Fruit fly (Drosophila melanogaster): ENCODE data around the gene CCT6.

The CCT6 gene

dm6 chrX:15745905-15746681 is at the start of gene CCT6, which contains the start of gene CG8944:
Gene CCT6 (plus strand): TSS chrX:15746648.
Gene CG8944 (minus strand): TSS chrX:15746231.
- TF ChIP-seq CG3032 (tag; optimal IDR thresholded peaks at IDR 0.05), result peak; percentile 7
- no peak for TF ChIP-seq CG4318 (GFP tag; optimal IDR thresholded peaks at IDR 0.05)
- no peak for TF ChIP-seq CG1621 (tag; optimal IDR thresholded peaks at IDR 0.05)
- peak; percentile 20 for TF ChIP-seq lz (GFP tag; optimal IDR thresholded peaks at IDR 0.05)
- no peak for TF ChIP-seq dac (GFP tag; optimal IDR thresholded peaks at IDR 0.05)
- TF ChIP-seq Eip78C (GFP tag), result peak; percentile 46
- TF ChIP-seq Ets21C (GFP tag; optimal IDR thresholded peaks at IDR 0.05), result peak; percentile 7

- no peak for TF ChIP-seq CG11294 (GFP tag; IDR thresholded peaks at IDR 0.05)
- no peak for TF ChIP-seq CG11902 (GFP tag; optimal IDR thresholded peaks at IDR 0.05)
- no peak for TF ChIP-seq Hr4 (GFP tag; optimal IDR thresholded peaks at IDR 0.05)
- no peak for TF ChIP-seq dac (GFP tag; optimal IDR thresholded peaks at IDR 0.05)
- no peak for TF ChIP-seq CG4318 (GFP tag; optimal IDR thresholded peaks at IDR 0.05)
- no peak for TF ChIP-seq fd85E (GFP tag; optimal IDR thresholded peaks at IDR 0.05)
- no peak for TF ChIP-seq CG8319 (GFP tag; optimal IDR thresholded peaks at IDR 0.05)
- TF ChIP-seq ss (GFP tag; optimal IDR thresholded peaks at IDR 0.05), result no peak
- TF ChIP-seq achi (GFP tag; optimal IDR thresholded peaks at IDR 0.05), result no peak
- TF ChIP-seq Met (GFP tag; optimal IDR thresholded peaks at IDR 0.05), result peak; percentile 13
- no peak for TF ChIP-seq vri (GFP tag; optimal IDR thresholded peaks at IDR 0.05)
- TF ChIP-seq CG6163 (GFP tag; IDR thresholded peaks at IDR 0.05), result no peak
- TF ChIP-seq CG31627 (GFP tag; optimal IDR thresholded peaks at IDR 0.05), result peak; percentile 6
- no peak for TF ChIP-seq Ets21C (GFP tag; optimal IDR thresholded peaks at IDR 0.05)
- TF ChIP-seq spab (GFP tag; optimal IDR thresholded peaks at IDR 0.05), result no peak
- no peak for TF ChIP-seq CG3919 (GFP tag; optimal IDR thresholded peaks at IDR 0.05)
- no peak for TF ChIP-seq Hr38 (GFP tag; optimal IDR thresholded peaks at IDR 0.05)
- TF ChIP-seq Sox15 (GFP tag; optimal IDR thresholded peaks at IDR 0.05), result no peak
- TF ChIP-seq eg (GFP tag; IDR thresholded peaks at IDR 0.05), result no peak
- peak; percentile 19 for TF ChIP-seq Hr39 (GFP tag; optimal IDR thresholded peaks at IDR 0.05)
- no peak for TF ChIP-seq CG1621 (tag; optimal IDR thresholded peaks at IDR 0.05)
- TF ChIP-seq CG6276 (GFP tag; optimal IDR thresholded peaks at IDR 0.05), result no peak
- TF ChIP-seq dsx (GFP tag; optimal IDR thresholded peaks at IDR 0.05; ENCODE audit: poor library complexity, severe bottlenecking), result no peak
- TF ChIP-seq CG34406 (GFP tag; optimal IDR thresholded peaks at IDR 0.05), result no peak
- TF ChIP-seq lz (GFP tag; optimal IDR thresholded peaks at IDR 0.05), result peak; percentile 8
- TF ChIP-seq Blimp-1 (GFP tag; optimal IDR thresholded peaks at IDR 0.05), result no peak
- no peak for TF ChIP-seq Smox (GFP tag; optimal IDR thresholded peaks at IDR 0.05)
- TF ChIP-seq CG6854 (GFP tag; optimal IDR thresholded peaks at IDR 0.05), result no peak
- no peak for TF ChIP-seq fkh (GFP tag; optimal IDR thresholded peaks at IDR 0.05)
- no peak for TF ChIP-seq Sox102F (GFP tag; optimal IDR thresholded peaks at IDR 0.05)
- TF ChIP-seq CG9139 (GFP tag; optimal IDR thresholded peaks at IDR 0.05), result no peak
- no peak for TF ChIP-seq Eip75B (GFP tag; optimal IDR thresholded peaks at IDR 0.05)
- TF ChIP-seq CG10669 (GFP tag; optimal IDR thresholded peaks at IDR 0.05), result no peak
- TF ChIP-seq CG8632 (GFP tag; optimal IDR thresholded peaks at IDR 0.05), result no peak
- no peak for TF ChIP-seq CG6792 (GFP tag; optimal IDR thresholded peaks at IDR 0.05)
- no peak for TF ChIP-seq CG11762 (GFP tag; optimal IDR thresholded peaks at IDR 0.05; ENCODE audit: insufficient read depth)
- no peak for TF ChIP-seq CG6808 (GFP tag; optimal IDR thresholded peaks at IDR 0.05)
- peak; percentile 6 for TF ChIP-seq esn (GFP tag; optimal IDR thresholded peaks at IDR 0.05)
- TF ChIP-seq Ets96B (tag; optimal IDR thresholded peaks at IDR 0.05), result no peak
- no peak for TF ChIP-seq CG8119 (GFP tag; IDR thresholded peaks at IDR 0.05)
- no peak for TF ChIP-seq CG32006 (GFP tag; optimal IDR thresholded peaks at IDR 0.05)
- no peak for TF ChIP-seq cyc (GFP tag; optimal IDR thresholded peaks at IDR 0.05)
- TF ChIP-seq salr (GFP tag; optimal IDR thresholded peaks at IDR 0.05), result no peak
- TF ChIP-seq net (GFP tag; optimal IDR thresholded peaks at IDR 0.05), result no peak
- TF ChIP-seq svp (GFP tag), result peak; percentile 58
Measured at dm6 chrX:15696854-15697540, 49.5 kb upstream of the CCT6 start, which contains the start of gene CG8128. Gene CG8128 (plus strand): TSS chrX:15697494.
